Fruit fly (Drosophila melanogaster) whole organism, embryonic: ENCODE results near the gene mib1.

ENCODE experiments used
- ATbp ChIP-seq: fragments of 200-800 bp; sonication (Bioruptor generic); optimal IDR thresholded peaks from 2 replicates; lab custom pipeline; 2017; ENCODE audit warnings: missing biosample characterization, mild to moderate bottlenecking, missing genetic modification characterization, missing genetic modification reagents
- CG10267 ChIP-seq: fragments of 200-800 bp; sonication (Bioruptor generic); optimal IDR thresholded peaks from 2 replicates; lab custom pipeline; 2018; ENCODE audit warnings: missing biosample characterization, mild to moderate bottlenecking, missing genetic modification characterization, moderate library complexity
- CG10274 ChIP-seq: fragments of 200-800 bp; sonication (Bioruptor generic); optimal IDR thresholded peaks from 3 replicates; lab custom pipeline; 2017; ENCODE audit warnings: missing biosample characterization, mild to moderate bottlenecking, missing genetic modification characterization
- CG12219 ChIP-seq: fragments of 200-800 bp; sonication (Bioruptor generic); optimal IDR thresholded peaks from 3 replicates; lab custom pipeline; 2018; ENCODE audit warnings: missing biosample characterization, mild to moderate bottlenecking, missing genetic modification characterization
- CG12236 ChIP-seq: fragments of 200-800 bp; sonication (Bioruptor generic); optimal IDR thresholded peaks from 2 replicates; lab custom pipeline; 2016; ENCODE audit warnings: missing biosample characterization, missing genetic modification characterization
- CG13123 ChIP-seq: fragments of 200-800 bp; sonication (Bioruptor generic); optimal IDR thresholded peaks from 2 replicates; lab custom pipeline; 2016; ENCODE audit warnings: missing biosample characterization, missing genetic modification characterization
- CG17829 ChIP-seq: fragments of 200-800 bp; optimal IDR thresholded peaks from 2 replicates; lab custom pipeline; 2019; ENCODE audit warnings: missing biosample characterization, mild to moderate bottlenecking, missing genetic modification characterization, moderate library complexity
- CG2889 ChIP-seq: fragments of 200-800 bp; sonication (Bioruptor generic); IDR thresholded peaks from 3 replicates; pipeline ENCODE4 v1.3.6; 2022; ENCODE audit warnings: missing biosample characterization, missing genetic modification characterization
- CG32772 ChIP-seq: fragments of 200-800 bp; sonication (Bioruptor generic); IDR thresholded peaks from 2 replicates; pipeline ENCODE4 v1.3.6; 2022; ENCODE audit warnings: missing biosample characterization, missing genetic modification characterization
- CG3726 ChIP-seq: fragments of 200-800 bp; sonication (Bioruptor generic); IDR thresholded peaks from 3 replicates; pipeline ENCODE4, ENCODE4 v1.3.6; 2022; ENCODE audit warnings: missing biosample characterization, missing genetic modification characterization
- CG6175 ChIP-seq: fragments of 200-800 bp; sonication (Bioruptor generic); IDR thresholded peaks from 3 replicates; pipeline ENCODE4 v1.3.6; 2022; ENCODE audit warnings: missing biosample characterization, missing genetic modification characterization
- CG7556 ChIP-seq: fragments of 200-800 bp; sonication (Bioruptor generic); optimal IDR thresholded peaks from 2 replicates; lab custom pipeline; 2017; ENCODE audit warnings: missing biosample characterization, mild to moderate bottlenecking, missing genetic modification characterization
- CG8290 ChIP-seq, 3 experiments: fragments of 200-800 bp; sonication (Bioruptor generic); optimal IDR thresholded peaks; 2 replicates each; lab custom pipeline; 2016 to 2019; ENCODE audit warnings: missing biosample characterization in 3 of 3, missing genetic modification characterization in 3 of 3, mild to moderate bottlenecking in 2 of 3, moderate library complexity in 1 of 3
- CG8944 ChIP-seq: fragments of 200-800 bp; sonication (Bioruptor generic); optimal IDR thresholded peaks from 3 replicates; lab custom pipeline; 2016; ENCODE audit warnings: missing biosample characterization, missing genetic modification characterization
- Hmx ChIP-seq: fragments of 200-800 bp; sonication (Bioruptor generic); optimal IDR thresholded peaks from 2 replicates; lab custom pipeline; 2016; ENCODE audit warnings: missing biosample characterization, missing genetic modification characterization
- Mes4 ChIP-seq: fragments of 200-800 bp; sonication (Bioruptor generic); optimal IDR thresholded peaks from 2 replicates; lab custom pipeline; 2016; ENCODE audit warnings: missing biosample characterization, missing genetic modification characterization
- Mrtf ChIP-seq: fragments of 200-800 bp; sonication (Bioruptor generic); IDR thresholded peaks from 3 replicates; pipeline ENCODE4 v1.3.6; 2022; ENCODE audit warnings: missing biosample characterization, missing genetic modification characterization
- Myb ChIP-seq: fragments of 200-800 bp; sonication (Bioruptor generic); optimal IDR thresholded peaks from 2 replicates; lab custom pipeline; 2016; ENCODE audit warnings: missing biosample characterization, missing genetic modification characterization
- NC2α ChIP-seq: fragments of 200-800 bp; sonication (Bioruptor generic); optimal IDR thresholded peaks from 2 replicates; lab custom pipeline; 2016; ENCODE audit warnings: missing biosample characterization, missing genetic modification characterization
- Neu2 ChIP-seq: fragments of 200-800 bp; sonication (Bioruptor generic); optimal IDR thresholded peaks from 3 replicates; lab custom pipeline; 2016; ENCODE audit warnings: missing biosample characterization, missing genetic modification characterization, borderline replicate concordance
- Optix ChIP-seq: fragments of 200-800 bp; sonication (Bioruptor generic); IDR thresholded peaks from 3 replicates; pipeline ENCODE4 v1.3.6; 2022; ENCODE audit warnings: missing biosample characterization, missing genetic modification characterization
- Sin3A ChIP-seq: fragments of >200 bp; optimal IDR thresholded peaks from 2 replicates; lab custom pipeline; 2018
- caup ChIP-seq: fragments of 200-800 bp; sonication (Bioruptor generic); optimal IDR thresholded peaks from 3 replicates; lab custom pipeline; 2017; ENCODE audit warnings: missing biosample characterization, mild to moderate bottlenecking, missing genetic modification characterization, moderate library complexity; ENCODE audit not compliant: severe bottlenecking
- cwo ChIP-seq: fragments of 200-800 bp; sonication (Bioruptor generic); optimal IDR thresholded peaks from 3 replicates; lab custom pipeline; 2017; ENCODE audit warnings: missing biosample characterization, missing genetic modification characterization, mild to moderate bottlenecking, moderate library complexity, missing genetic modification reagents
- dm ChIP-seq: fragments of 200-800 bp; sonication (Bioruptor generic); optimal IDR thresholded peaks from 3 replicates; lab custom pipeline; 2016; ENCODE audit warnings: missing biosample characterization, missing genetic modification characterization
- en ChIP-seq: fragments of 200-800 bp; sonication (Bioruptor generic); optimal IDR thresholded peaks from 2 replicates; lab custom pipeline; 2016; ENCODE audit warnings: missing biosample characterization, missing genetic modification characterization
- eve ChIP-seq, 2 experiments: fragments of >200 bp; optimal IDR thresholded peaks; 2 replicates each; lab custom pipeline; 2017; ENCODE audit warnings: missing biosample characterization in 2 of 2, missing genetic modification characterization in 2 of 2
- fd102C ChIP-seq: fragments of 200-800 bp; sonication (Bioruptor generic); optimal IDR thresholded peaks from 2 replicates; lab custom pipeline; 2018; ENCODE audit warnings: missing biosample characterization, mild to moderate bottlenecking, missing genetic modification characterization, moderate library complexity
- fru ChIP-seq: fragments of >200 bp; optimal IDR thresholded peaks from 2 replicates; lab custom pipeline; 2017
- gcm ChIP-seq: fragments of 200-800 bp; sonication (Bioruptor generic); optimal IDR thresholded peaks from 2 replicates; lab custom pipeline; 2019; ENCODE audit warnings: missing biosample characterization, mild to moderate bottlenecking, missing genetic modification characterization, moderate library complexity
- gsb-n ChIP-seq: fragments of 200-800 bp; sonication (Bioruptor generic); optimal IDR thresholded peaks from 3 replicates; lab custom pipeline; 2018; ENCODE audit warnings: missing biosample characterization, mild to moderate bottlenecking, missing genetic modification characterization
- insv ChIP-seq, 2 experiments: fragments of 200-800 bp; sonication (Bioruptor generic); optimal IDR thresholded peaks; 3 replicates each; lab custom pipeline; 2016 to 2018; ENCODE audit warnings: missing biosample characterization in 2 of 2, missing genetic modification characterization in 2 of 2
- nmo ChIP-seq: fragments of 200-800 bp; sonication (Bioruptor generic); optimal IDR thresholded peaks from 2 replicates; lab custom pipeline; 2018; ENCODE audit warnings: missing biosample characterization, mild to moderate bottlenecking, missing genetic modification characterization, moderate library complexity
- p53 ChIP-seq: fragments of 200-800 bp; sonication (Bioruptor generic); optimal IDR thresholded peaks from 2 replicates; lab custom pipeline; 2016; ENCODE audit warnings: missing biosample characterization, missing genetic modification characterization
- pb ChIP-seq: fragments of 200-800 bp; sonication (Bioruptor generic); optimal IDR thresholded peaks from 3 replicates; lab custom pipeline; 2016; ENCODE audit warnings: missing biosample characterization, missing genetic modification characterization
- pita ChIP-seq: fragments of 200-800 bp; sonication (Bioruptor generic); optimal IDR thresholded peaks from 2 replicates; lab custom pipeline; 2017; ENCODE audit warnings: missing biosample characterization, mild to moderate bottlenecking, missing genetic modification characterization
- pros ChIP-seq: fragments of 200-800 bp; sonication (Bioruptor generic); optimal IDR thresholded peaks from 3 replicates; lab custom pipeline; 2019; ENCODE audit warnings: missing biosample characterization, mild to moderate bottlenecking, missing genetic modification characterization, moderate library complexity
- pum ChIP-seq: fragments of 200-800 bp; sonication (Bioruptor generic); optimal IDR thresholded peaks from 2 replicates; lab custom pipeline; 2016; ENCODE audit warnings: missing biosample characterization, missing genetic modification characterization
- rib ChIP-seq: fragments of 200-800 bp; sonication (Bioruptor generic); IDR thresholded peaks from 2 replicates; pipeline ENCODE4 v1.3.6; 2022; ENCODE audit warnings: missing biosample characterization, missing genetic modification characterization
- ro ChIP-seq: fragments of 200-800 bp; sonication (Bioruptor generic); IDR thresholded peaks from 2 replicates; pipeline ENCODE4 v1.3.6; 2022; ENCODE audit warnings: missing biosample characterization, missing genetic modification characterization
- run ChIP-seq: fragments of 200-800 bp; sonication (Bioruptor generic); optimal IDR thresholded peaks from 3 replicates; lab custom pipeline; 2018; ENCODE audit warnings: missing biosample characterization, mild to moderate bottlenecking, missing genetic modification characterization
- sens-2 ChIP-seq: fragments of 200-800 bp; sonication (Bioruptor generic); IDR thresholded peaks from 2 replicates; pipeline ENCODE4 v1.3.6; 2022; ENCODE audit warnings: missing biosample characterization, missing genetic modification characterization
- shn ChIP-seq: fragments of 200-800 bp; sonication (Bioruptor generic); optimal IDR thresholded peaks from 3 replicates; lab custom pipeline; 2016; ENCODE audit warnings: missing biosample characterization, missing genetic modification characterization
- sisA ChIP-seq: fragments of 200-800 bp; sonication (Bioruptor generic); IDR thresholded peaks from 2 replicates; pipeline ENCODE4 v1.3.6; 2022; ENCODE audit warnings: missing biosample characterization, missing genetic modification characterization
- sna ChIP-seq: fragments of 200-800 bp; sonication (Bioruptor generic); IDR thresholded peaks from 2 replicates; pipeline ENCODE4 v1.3.6; 2022; ENCODE audit warnings: missing biosample characterization, missing genetic modification characterization; ENCODE audit not compliant: partially characterized antibody
- sqz ChIP-seq: fragments of 200-800 bp; sonication (Bioruptor generic); optimal IDR thresholded peaks from 3 replicates; lab custom pipeline; 2018; ENCODE audit warnings: missing biosample characterization, mild to moderate bottlenecking, missing genetic modification characterization
- sug ChIP-seq: fragments of 200-800 bp; optimal IDR thresholded peaks from 2 replicates; lab custom pipeline; 2019; ENCODE audit warnings: missing biosample characterization, mild to moderate bottlenecking, missing genetic modification characterization, moderate library complexity
- twi ChIP-seq: fragments of 200-800 bp; optimal IDR thresholded peaks from 2 replicates; lab custom pipeline; 2019; ENCODE audit warnings: missing biosample characterization, mild to moderate bottlenecking, missing genetic modification characterization, moderate library complexity
- tx ChIP-seq: fragments of 200-800 bp; sonication (Bioruptor generic); optimal IDR thresholded peaks from 2 replicates; lab custom pipeline; 2016; ENCODE audit warnings: missing biosample characterization, missing genetic modification characterization
- unpg ChIP-seq: fragments of 200-800 bp; sonication (Bioruptor generic); optimal IDR thresholded peaks from 3 replicates; lab custom pipeline; 2018; ENCODE audit warnings: missing biosample characterization, mild to moderate bottlenecking, missing genetic modification characterization, moderate library complexity

Gene mib1

DNA sequence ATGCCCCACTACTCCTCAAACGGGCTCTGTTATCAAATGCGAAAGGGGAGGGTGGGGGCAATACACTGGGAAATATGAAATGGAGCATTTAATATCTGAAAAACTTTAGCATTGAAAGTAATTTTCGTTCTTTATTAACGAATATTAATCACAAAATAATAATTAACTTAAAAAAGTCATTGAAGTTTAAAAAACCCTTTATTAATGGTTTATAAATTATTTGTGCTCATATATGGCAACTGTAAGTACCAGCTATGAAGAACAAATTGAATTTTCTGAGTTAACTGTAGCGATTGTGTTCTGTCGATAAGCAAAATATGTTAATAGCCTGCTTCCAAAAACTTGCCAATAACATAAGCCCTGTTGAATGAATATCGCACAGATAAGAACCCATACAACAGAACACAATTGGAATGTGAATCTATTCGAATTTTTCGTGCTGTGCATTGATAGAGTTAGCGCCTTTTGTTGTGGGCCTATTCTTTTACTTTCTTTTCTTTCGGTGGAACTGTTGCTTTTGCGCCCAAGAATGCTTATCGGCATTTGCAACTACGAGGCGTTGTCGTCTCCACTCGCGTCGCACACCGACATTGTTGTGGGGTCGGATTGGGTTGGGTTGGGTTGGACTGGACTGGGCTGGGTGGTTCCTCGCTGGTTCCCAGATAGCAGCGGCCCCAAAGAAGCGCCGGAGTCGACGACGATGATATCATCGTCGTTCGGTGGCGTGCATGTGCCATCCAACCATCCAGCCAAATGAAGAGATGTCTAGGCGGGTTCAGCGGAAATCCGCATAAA is 49.4 kb upstream of the mib1 start (continued):
- TF ChIP-seq eve (GFP tag; optimal IDR thresholded peaks at IDR 0.05; lab: Kevin White, UChicago) (peak in 1 of 2 experiments; percentile 87), ro (GFP tag; lab: Robert Waterston, UW) (no peak), run (tag; lab: Kevin White, UChicago) (no peak), dm (GFP tag; lab: Kevin White, UChicago) (no peak), CG3726 (0 out of 3 replicates have a peak, but pooled peaks have one; percentile 28), pum (no peak), CG8944 (GFP tag; lab: Kevin White, UChicago) (no peak), shn (peak; percentile 11), rib (GFP tag; lab: Robert Waterston, UW) (0 out of 2 replicates have a peak, but pooled peaks have one; percentile 19), caup (GFP tag; lab: Kevin White, UChicago) (peak; percentile 13), cwo (GFP tag; lab: Kevin White, UChicago) (peak; percentile 33), CG7556 (GFP tag; lab: Kevin White, UChicago) (no peak), tx (GFP tag; lab: Kevin White, UChicago) (no peak), gsb-n (tag; lab: Kevin White, UChicago) (no peak), CG13123 (no peak), CG17829 (tag; lab: Kevin White, UChicago) (peak; percentile 53), pros (GFP tag; lab: Kevin White, UChicago) (no peak), Neu2 (GFP tag; lab: Kevin White, UChicago) (no peak), CG2889 (GFP tag; lab: Robert Waterston, UW) (no peak), CG10274 (peak; percentile 46), sug (tag; lab: Kevin White, UChicago) (no peak), en (GFP tag; lab: Kevin White, UChicago) (no peak), nmo (no peak), pb (GFP tag; lab: Kevin White, UChicago) (no peak), Optix (GFP tag; lab: Robert Waterston, UW) (no peak), sqz (GFP tag; lab: Kevin White, UChicago) (no peak), Sin3A (lab: Kevin White, UChicago) (no peak), NC2α (no peak), CG8290 (GFP tag; optimal IDR thresholded peaks at IDR 0.05; lab: Kevin White, UChicago) (no peak), CG8290 (tag; optimal IDR thresholded peaks at IDR 0.05; lab: Kevin White, UChicago) (no peak), sisA (peak; percentile 20; the same call in 1 of the 2 replicates), fd102C (GFP tag; lab: Kevin White, UChicago) (no peak), Mes4 (GFP tag; lab: Kevin White, UChicago) (no peak), CG12236 (no peak), CG12219 (GFP tag; lab: Kevin White, UChicago) (no peak), CG32772 (peak; percentile 39; the same call in 1 of the 2 replicates), Hmx (GFP tag; lab: Kevin White, UChicago) (no peak), Myb (GFP tag; lab: Kevin White, UChicago) (peak; percentile 22), CG10267 (tag; lab: Kevin White, UChicago) (peak; percentile 43), p53 (GFP tag; lab: Kevin White, UChicago) (no peak), pita (GFP tag; lab: Kevin White, UChicago) (no peak), unpg (no peak), gcm (no peak), fru (lab: Kevin White, UChicago) (no peak), twi (no peak), insv (GFP tag; optimal IDR thresholded peaks at IDR 0.05; lab: Kevin White, UChicago) (no peak), sens-2 (GFP tag; lab: Robert Waterston, UW) (no peak), CG6175 (GFP tag; lab: Robert Waterston, UW) (peak; percentile 68; the same call in 1 of the 3 replicates), ATbp (peak; percentile 25), sna (GFP tag; lab: Robert Waterston, UW) (no peak), Mrtf (GFP tag; lab: Robert Waterston, UW) (no peak)
